Fruit fly (Drosophila melanogaster): ENCODE data around the gene CG14710.
A peak's percentile ranks its signal among the peaks of the same experiment; 100 is the strongest.

The CG14710 gene

dm6 chr3R:11613252-11614036 lies 6.4 kb upstream of the CG14710 start (continued):
- TF ChIP-seq lov (optimal IDR thresholded peaks at IDR 0.05) (no peak), lov (GFP tag; IDR thresholded peaks at IDR 0.05) (peak; percentile 72; the same call in 1 of the 3 replicates), CG13123 (GFP tag; optimal IDR thresholded peaks at IDR 0.05) (peak; percentile 27), zen (tag; optimal IDR thresholded peaks at IDR 0.05) (peak; percentile 79), ATbp (GFP tag; optimal IDR thresholded peaks at IDR 0.05) (peak; percentile 1), CG16779 (GFP tag; IDR thresholded peaks at IDR 0.05) (peak; percentile 13; the same call in 1 of the 2 replicates), Atf3 (GFP tag; optimal IDR thresholded peaks at IDR 0.05) (peak; percentile 24), HHEX (GFP tag; optimal IDR thresholded peaks at IDR 0.05) (peak; percentile 31), CG15269 (tag; optimal IDR thresholded peaks at IDR 0.05) (peak; percentile 34), slbo (GFP tag; IDR thresholded peaks at IDR 0.05) (peak; percentile 90), maf-S (GFP tag; optimal IDR thresholded peaks at IDR 0.05) (peak; percentile 18), YL-1 (GFP tag; optimal IDR thresholded peaks at IDR 0.05) (peak; percentile 16), gce (GFP tag; IDR thresholded peaks at IDR 0.05) (no peak), ind (GFP tag; optimal IDR thresholded peaks at IDR 0.05) (peak; percentile 21), CG9817 (tag; optimal IDR thresholded peaks at IDR 0.05) (peak; percentile 63), CkIIα-i1 (GFP tag; IDR thresholded peaks at IDR 0.05) (no peak), tx (GFP tag; optimal IDR thresholded peaks at IDR 0.05) (peak; percentile 42), CG17359 (tag; optimal IDR thresholded peaks at IDR 0.05) (peak; percentile 41), hkb (optimal IDR thresholded peaks at IDR 0.05) (peak; percentile 64), hkb (GFP tag; IDR thresholded peaks at IDR 0.05) (no peak), H2.0 (GFP tag; IDR thresholded peaks at IDR 0.05) (0 out of 2 replicates have a peak, but pooled peaks have one; percentile 25), Hey (tag; optimal IDR thresholded peaks at IDR 0.05) (no peak), CG6765 (GFP tag; optimal IDR thresholded peaks at IDR 0.05) (no peak), gsb-n (tag; optimal IDR thresholded peaks at IDR 0.05) (peak; percentile 21), NK7.1 (GFP tag; optimal IDR thresholded peaks at IDR 0.05) (peak; percentile 51), Sox100B (GFP tag; optimal IDR thresholded peaks at IDR 0.05) (no peak), CG2202 (tag; optimal IDR thresholded peaks at IDR 0.05) (peak; percentile 33), gcm2 (GFP tag; optimal IDR thresholded peaks at IDR 0.05) (peak; percentile 41), Usf (GFP tag; optimal IDR thresholded peaks at IDR 0.05) (no peak), CG17385 (GFP tag; optimal IDR thresholded peaks at IDR 0.05) (peak; percentile 42), CG32767 (GFP tag; IDR thresholded peaks at IDR 0.05) (no peak), jumu (GFP tag; optimal IDR thresholded peaks at IDR 0.05) (no peak), CG11560 (tag; IDR thresholded peaks at IDR 0.05) (peak; percentile 56; the same call in 2 of the 3 replicates), CG34376 (GFP tag; optimal IDR thresholded peaks at IDR 0.05) (no peak), E2f2 (GFP tag; IDR thresholded peaks at IDR 0.05) (peak; percentile 84), gfzf (GFP tag; optimal IDR thresholded peaks at IDR 0.05) (peak; percentile 3), ssp (GFP tag; IDR thresholded peaks at IDR 0.05) (peak; percentile 59), CG16815 (GFP tag; optimal IDR thresholded peaks at IDR 0.05) (peak; percentile 42), cad (GFP tag; optimal IDR thresholded peaks at IDR 0.05) (no peak), CG4404 (GFP tag; IDR thresholded peaks at IDR 0.05) (peak; percentile 45), shn (GFP tag; optimal IDR thresholded peaks at IDR 0.05) (peak; percentile 38), CG13287 (GFP tag; IDR thresholded peaks at IDR 0.05; ENCODE audit: partially characterized antibody) (peak; percentile 18; the same call in 1 of the 2 replicates), NC2β (GFP tag; optimal IDR thresholded peaks at IDR 0.05) (peak; percentile 68), Blimp-1 (GFP tag; optimal IDR thresholded peaks at IDR 0.05) (peak; percentile 47), CG12104 (GFP tag; optimal IDR thresholded peaks at IDR 0.05) (peak; percentile 14), pum (GFP tag; optimal IDR thresholded peaks at IDR 0.05) (peak; percentile 49), CG32772 (GFP tag; IDR thresholded peaks at IDR 0.05) (peak; percentile 74), CG7357 (GFP tag; IDR thresholded peaks at IDR 0.05) (no peak), TFAM (GFP tag; optimal IDR thresholded peaks at IDR 0.05) (no peak), slp2 (GFP tag; optimal IDR thresholded peaks at IDR 0.05) (peak; percentile 24)
